Fruit fly (Drosophila melanogaster): Measurements from ENCODE around the gene CG32182.

CG32182 gene

dm6 chr3L:17802107-17802506 is 44.2 kb downstream of the CG32182 start, which contains the start of gene NUCB1:
Gene NUCB1 (minus strand): TSS chr3L:17802279.
- no peak for TF ChIP-seq CG8478 (optimal IDR thresholded peaks at IDR 0.05)
- TF ChIP-seq CTCF (optimal IDR thresholded peaks at IDR 0.05) = peak; percentile 39 to 51

- no peak for TF ChIP-seq CTCF (optimal IDR thresholded peaks at IDR 0.05)
- TF ChIP-seq CG8478 (optimal IDR thresholded peaks at IDR 0.05) = no peak
These were observed 46.6 kb downstream of the CG32182 start, which contains the start of gene ais for dm6 chr3L:17804511-17804910. Gene ais (minus strand): TSS chr3L:17804715.

- TF ChIP-seq CG8478 (optimal IDR thresholded peaks at IDR 0.05) (no peak), CTCF (optimal IDR thresholded peaks at IDR 0.05) (no peak)
These were observed 48.6 kb downstream of the CG32182 start, which contains the start of gene CG32187 for dm6 chr3L:17806357-17807025. Gene CG32187 (minus strand): TSS chr3L:17806365.

DNA sequence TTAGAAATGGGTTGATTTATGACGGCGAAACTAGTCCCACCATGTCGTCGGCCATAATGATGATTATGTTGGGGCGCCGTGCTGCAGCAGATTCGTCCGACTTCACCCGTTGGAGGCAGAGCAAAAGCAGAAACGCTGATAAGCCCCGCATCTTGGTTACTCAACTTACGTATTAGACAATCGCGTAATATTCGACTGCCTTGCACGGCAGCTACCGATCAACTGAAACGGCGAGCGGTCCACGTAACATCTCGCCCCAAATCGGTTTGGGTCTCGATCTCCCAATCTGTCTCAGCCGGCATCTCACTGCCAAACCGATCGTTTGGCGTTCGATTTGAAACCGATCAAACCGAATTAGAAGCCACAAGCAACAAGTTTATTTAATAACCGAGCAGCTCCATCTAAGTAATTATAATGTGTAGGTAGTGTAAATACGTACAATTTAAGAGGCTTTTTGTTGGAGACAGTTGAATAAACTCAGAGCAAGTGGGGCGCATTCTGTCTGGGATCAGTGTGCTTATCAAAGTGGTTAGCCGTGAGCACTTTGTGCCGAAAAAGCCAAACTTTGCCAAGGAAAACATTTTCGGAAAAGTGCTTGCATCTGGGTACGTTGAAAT is 50.8 kb downstream of the CG32182 start, which contains the start of gene CG32191:
Gene CG32191 (minus strand): TSS at position 550 of the 617 bp plus-strand sequence.
- TF ChIP-seq CTCF (optimal IDR thresholded peaks at IDR 0.05) (no peak), CG8478 (optimal IDR thresholded peaks at IDR 0.05) (no peak)

Data from S2 (cell line).